Fruit fly (Drosophila melanogaster): ENCODE measurements around the gene CG5953.

- peak; percentile 48 for TF ChIP-seq HHEX (GFP tag; optimal IDR thresholded peaks at IDR 0.05)
- peak; percentile 50; the same call in 1 of the 2 replicates for TF ChIP-seq seq (GFP tag; IDR thresholded peaks at IDR 0.05)
- no peak for TF ChIP-seq CG5180 (GFP tag; optimal IDR thresholded peaks at IDR 0.05)
- 0 out of 2 replicates have a peak, but pooled peaks have one; percentile 29 for TF ChIP-seq ap (GFP tag; IDR thresholded peaks at IDR 0.05)
- TF ChIP-seq Deaf1 (tag; optimal IDR thresholded peaks at IDR 0.05): peak; percentile 92
- peak; percentile 84 for TF ChIP-seq D (optimal IDR thresholded peaks at IDR 0.05)
- TF ChIP-seq D (GFP tag; optimal IDR thresholded peaks at IDR 0.05): peak; percentile 53
- TF ChIP-seq cg (GFP tag; optimal IDR thresholded peaks at IDR 0.05): peak; percentile 89
- peak; percentile 74 for TF ChIP-seq fd102C (GFP tag; optimal IDR thresholded peaks at IDR 0.05)
- TF ChIP-seq CG6854 (GFP tag; optimal IDR thresholded peaks at IDR 0.05): no peak
- no peak for TF ChIP-seq Hand (GFP tag; optimal IDR thresholded peaks at IDR 0.05)
- no peak for TF ChIP-seq Dad (GFP tag; optimal IDR thresholded peaks at IDR 0.05)
- TF ChIP-seq CG8290 (GFP tag; optimal IDR thresholded peaks at IDR 0.05): peak; percentile 39
- TF ChIP-seq CG8290 (tag; optimal IDR thresholded peaks at IDR 0.05): peak; percentile 66 to 68
Measured at dm6 chr2L:16486001-16486793, 46.5 kb downstream of the CG5953 start.
